Worm (Caenorhabditis elegans): ENCODE data around the gene sdz-1.

The sdz-1 gene

DNA sequence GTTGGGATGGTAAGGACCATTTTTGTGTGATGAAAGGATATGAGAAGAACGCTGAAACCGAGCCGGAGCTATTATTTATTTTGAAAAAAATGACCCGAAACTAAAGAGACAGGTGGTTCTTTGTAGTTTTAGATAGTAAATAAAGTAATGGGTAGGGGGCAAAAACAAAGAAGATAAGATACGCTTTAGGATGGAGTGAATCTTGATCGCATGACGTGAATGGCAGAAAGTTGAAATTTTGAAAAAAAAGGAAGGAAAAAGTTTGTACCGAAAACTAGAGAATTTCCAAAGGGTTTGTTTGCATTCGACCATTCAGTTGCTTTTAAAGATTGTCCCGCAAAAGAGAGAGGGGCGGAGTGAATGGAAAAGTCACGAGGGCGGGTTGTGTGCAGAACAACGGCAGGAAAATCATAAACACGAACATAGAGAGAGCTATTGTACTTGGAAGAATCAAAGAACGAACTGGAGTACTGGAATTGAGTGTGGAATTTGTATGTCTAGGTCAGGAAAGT, 46.2 kb downstream of the sdz-1 start, which contains the start of gene F22B7.9 (continued):
- TF ChIP-seq sox-4 (tag; optimal IDR thresholded peaks at IDR 0.05) (no peak), skn-1 (tag; optimal IDR thresholded peaks at IDR 0.05) (peak; percentile 0), aha-1 (tag; optimal IDR thresholded peaks at IDR 0.05) (no peak), hlh-17 (GFP tag; optimal IDR thresholded peaks at IDR 0.05; ENCODE audit: borderline replicate concordance) (no peak), unc-86 (tag; optimal IDR thresholded peaks at IDR 0.05) (no peak), lin-13 (GFP tag; optimal IDR thresholded peaks at IDR 0.05) (no peak), pax-3 (tag; optimal IDR thresholded peaks at IDR 0.05) (no peak), fkh-10 (GFP tag; optimal IDR thresholded peaks at IDR 0.05) (no peak), hpl-2 (GFP tag; optimal IDR thresholded peaks at IDR 0.05) (no peak), fkh-8 (tag; optimal IDR thresholded peaks at IDR 0.05) (no peak), hlh-4 (tag; optimal IDR thresholded peaks at IDR 0.05) (no peak), lsy-2 (tag; optimal IDR thresholded peaks at IDR 0.05) (peak in 1 of 2 experiments; percentile 18), dsc-1 (tag; optimal IDR thresholded peaks at IDR 0.05) (no peak), snpc-4 (tag; optimal IDR thresholded peaks at IDR 0.05) (no peak), xbp-1 (tag; optimal IDR thresholded peaks at IDR 0.05) (no peak), nhr-76 (tag; optimal IDR thresholded peaks at IDR 0.05) (no peak), lir-3 (tag; optimal IDR thresholded peaks at IDR 0.05; ENCODE audit: poor library complexity) (no peak), mdl-1 (tag; optimal IDR thresholded peaks at IDR 0.05) (peak in 1 of 2 experiments; percentile 53), ets-5 (GFP tag; IDR thresholded peaks at IDR 0.05) (no peak), nhr-12 (tag; optimal IDR thresholded peaks at IDR 0.05) (no peak), ceh-90 (tag; optimal IDR thresholded peaks at IDR 0.05) (no peak), ceh-63 (GFP tag; optimal IDR thresholded peaks at IDR 0.05) (no peak), blmp-1 (tag; optimal IDR thresholded peaks at IDR 0.05) (no peak), sptf-1 (tag; optimal IDR thresholded peaks at IDR 0.05) (no peak), zag-1 (tag; optimal IDR thresholded peaks at IDR 0.05) (no peak), mef-2 (tag; optimal IDR thresholded peaks at IDR 0.05) (no peak), ceh-88 (GFP tag; IDR thresholded peaks at IDR 0.05) (0 out of 2 replicates have a peak, but pooled peaks have one; percentile 12), Y116A8C.19 (tag; optimal IDR thresholded peaks at IDR 0.05; ENCODE audit: borderline replicate concordance) (no peak), elt-3 (tag; optimal IDR thresholded peaks at IDR 0.05) (peak in 2 of 6 experiments; percentile 38 to 51), nhr-28 (tag; optimal IDR thresholded peaks at IDR 0.05) (no peak), tbx-2 (tag; optimal IDR thresholded peaks at IDR 0.05) (peak; percentile 23), jun-1 (tag; optimal IDR thresholded peaks at IDR 0.05) (no peak), alr-1 (tag; optimal IDR thresholded peaks at IDR 0.05; ENCODE audit: borderline replicate concordance) (no peak), unc-98 (GFP tag; IDR thresholded peaks at IDR 0.05) (no peak), C04F5.9 (tag; optimal IDR thresholded peaks at IDR 0.05) (no peak), ztf-4 (tag; optimal IDR thresholded peaks at IDR 0.05) (no peak), nhr-71 (tag; optimal IDR thresholded peaks at IDR 0.05) (peak; percentile 54), swsn-7 (tag; optimal IDR thresholded peaks at IDR 0.05) (no peak), efl-1 (optimal IDR thresholded peaks at IDR 0.05) (no peak), efl-1 (GFP tag; optimal IDR thresholded peaks at IDR 0.05 in 1 of 2) (peak in 1 of 2 experiments; percentile 16), fos-1 (tag; optimal IDR thresholded peaks at IDR 0.05) (no peak), efl-3 (GFP tag; optimal IDR thresholded peaks at IDR 0.05) (no peak), isw-1 (GFP tag; IDR thresholded peaks at IDR 0.05) (no peak), unc-30 (tag; optimal IDR thresholded peaks at IDR 0.05) (no peak), egl-27 (tag; optimal IDR thresholded peaks at IDR 0.05) (no peak), pag-3 (tag; optimal IDR thresholded peaks at IDR 0.05; ENCODE audit: borderline replicate concordance, insufficient read depth) (no peak), unc-62 (GFP tag; optimal IDR thresholded peaks at IDR 0.05) (no peak), mep-1 (tag; optimal IDR thresholded peaks at IDR 0.05) (no peak), mab-9 (GFP tag; IDR thresholded peaks at IDR 0.05) (no peak), sup-37 (GFP tag; optimal IDR thresholded peaks at IDR 0.05) (no peak), nhr-85 (tag) (peak; percentile 81), F16B12.6 (tag; optimal IDR thresholded peaks at IDR 0.05) (no peak), lin-39 (tag; optimal IDR thresholded peaks at IDR 0.05) (no peak), nhr-84 (tag; optimal IDR thresholded peaks at IDR 0.05) (no peak)
